Fruit fly (Drosophila melanogaster) whole organism, embryonic: Measurements from ENCODE around the gene ATPsynD.

Experiments used
- Ada2b ChIP-seq: fragments of 200-800 bp; sonication (Bioruptor generic); IDR thresholded peaks from 2 replicates; pipeline ENCODE4 v1.3.6; 2022; ENCODE audit warnings: missing biosample characterization, missing genetic modification characterization
- Atf-2 ChIP-seq: fragments of 200-800 bp; sonication (Bioruptor generic); optimal IDR thresholded peaks from 2 replicates; lab custom pipeline; 2016; ENCODE audit warnings: missing biosample characterization, missing genetic modification characterization
- B-H2 ChIP-seq: fragments of 200-800 bp; sonication (Bioruptor generic); optimal IDR thresholded peaks from 2 replicates; lab custom pipeline; 2018; ENCODE audit warnings: missing biosample characterization, mild to moderate bottlenecking, missing genetic modification characterization
- BtbVII ChIP-seq: fragments of 200-800 bp; sonication (Bioruptor generic); optimal IDR thresholded peaks from 3 replicates; lab custom pipeline; 2017; ENCODE audit warnings: missing biosample characterization, mild to moderate bottlenecking, missing genetic modification characterization
- CG13287 ChIP-seq: fragments of 200-800 bp; sonication (Bioruptor generic); IDR thresholded peaks from 2 replicates; pipeline ENCODE4 v1.3.6; 2022; ENCODE audit warnings: missing biosample characterization, missing genetic modification characterization; ENCODE audit not compliant: partially characterized antibody
- CG13624 ChIP-seq: fragments of 200-800 bp; sonication (Bioruptor generic); optimal IDR thresholded peaks from 2 replicates; lab custom pipeline; 2016; ENCODE audit warnings: missing biosample characterization, missing genetic modification characterization
- CG14050 ChIP-seq: fragments of 200-800 bp; sonication (Bioruptor generic); IDR thresholded peaks from 3 replicates; pipeline ENCODE4 v1.3.6; 2022; ENCODE audit warnings: missing biosample characterization, missing genetic modification characterization
- CG17361 ChIP-seq: fragments of 200-800 bp; sonication (Bioruptor generic); IDR thresholded peaks from 3 replicates; pipeline ENCODE4 v1.3.6; 2022; ENCODE audit warnings: missing biosample characterization, missing genetic modification characterization
- CG17802 ChIP-seq: fragments of 200-800 bp; sonication (Bioruptor generic); optimal IDR thresholded peaks from 2 replicates; lab custom pipeline; 2018; ENCODE audit warnings: missing biosample characterization, mild to moderate bottlenecking, missing genetic modification characterization, moderate library complexity
- CG2116 ChIP-seq: fragments of 200-800 bp; sonication (Bioruptor generic); optimal IDR thresholded peaks from 3 replicates; lab custom pipeline; 2018; ENCODE audit warnings: missing biosample characterization, mild to moderate bottlenecking, missing genetic modification characterization
- CG31441 ChIP-seq: fragments of 200-800 bp; sonication (Bioruptor generic); IDR thresholded peaks from 2 replicates; pipeline ENCODE4 v1.3.6; 2022; ENCODE audit warnings: missing biosample characterization, missing genetic modification characterization
- CG32767 ChIP-seq: fragments of 200-800 bp; sonication (Bioruptor generic); IDR thresholded peaks from 2 replicates; pipeline ENCODE4 v1.3.6; 2022; ENCODE audit warnings: missing biosample characterization, missing genetic modification characterization
- CG34224 ChIP-seq: fragments of 200-800 bp; sonication (Bioruptor generic); IDR thresholded peaks from 3 replicates; pipeline ENCODE4 v1.3.6; 2022; ENCODE audit warnings: missing biosample characterization, missing genetic modification characterization; ENCODE audit not compliant: partially characterized antibody
- CG3847 ChIP-seq: fragments of 200-800 bp; sonication (Bioruptor generic); IDR thresholded peaks from 2 replicates; pipeline ENCODE4 v1.3.6; 2022; ENCODE audit warnings: missing biosample characterization, missing genetic modification characterization
- CG43689 ChIP-seq: fragments of 200-800 bp; sonication (Bioruptor generic); IDR thresholded peaks from 2 replicates; pipeline ENCODE4 v1.3.6; 2022; ENCODE audit warnings: missing biosample characterization, missing genetic modification characterization
- CG7271 ChIP-seq: fragments of 200-800 bp; sonication (Bioruptor generic); optimal IDR thresholded peaks from 2 replicates; lab custom pipeline; 2018; ENCODE audit warnings: missing biosample characterization, mild to moderate bottlenecking, missing genetic modification characterization, moderate library complexity
- CG9215 ChIP-seq: fragments of 200-800 bp; sonication (Bioruptor generic); IDR thresholded peaks from 2 replicates; pipeline ENCODE4 v1.3.6; 2022; ENCODE audit warnings: missing biosample characterization, missing genetic modification characterization
- CG9437 ChIP-seq: fragments of 200-800 bp; sonication (Bioruptor generic); optimal IDR thresholded peaks from 2 replicates; lab custom pipeline; 2018; ENCODE audit warnings: missing biosample characterization, mild to moderate bottlenecking, missing genetic modification characterization
- CG9727 ChIP-seq: fragments of 200-800 bp; sonication (Bioruptor generic); optimal IDR thresholded peaks from 3 replicates; lab custom pipeline; 2017; ENCODE audit warnings: missing biosample characterization, mild to moderate bottlenecking, missing genetic modification characterization
- CG9797 ChIP-seq: fragments of 200-800 bp; sonication (Bioruptor generic); optimal IDR thresholded peaks from 3 replicates; lab custom pipeline; 2018; ENCODE audit warnings: missing biosample characterization, mild to moderate bottlenecking, missing genetic modification characterization
- Dad ChIP-seq: fragments of 200-800 bp; sonication (Bioruptor generic); optimal IDR thresholded peaks from 3 replicates; lab custom pipeline; 2016; ENCODE audit warnings: missing biosample characterization, missing genetic modification characterization
- Hey ChIP-seq: fragments of 200-800 bp; sonication (Bioruptor generic); optimal IDR thresholded peaks from 3 replicates; lab custom pipeline; 2018; ENCODE audit warnings: missing biosample characterization, mild to moderate bottlenecking, missing genetic modification characterization
- Med ChIP-seq: fragments of 200-800 bp; sonication (Bioruptor generic); peaks from one replicate; lab custom pipeline; 2016; ENCODE audit warnings: missing biosample characterization, missing genetic modification characterization, mild to moderate bottlenecking, inconsistent platforms, moderate library complexity
- PHDP ChIP-seq: fragments of 200-800 bp; sonication (Bioruptor generic); optimal IDR thresholded peaks from 3 replicates; lab custom pipeline; 2018; ENCODE audit warnings: missing biosample characterization, mild to moderate bottlenecking, missing genetic modification characterization, moderate library complexity
- Rfx ChIP-seq: fragments of 200-800 bp; sonication (Bioruptor generic); IDR thresholded peaks from 2 replicates; pipeline ENCODE4 v1.3.6; 2022; ENCODE audit warnings: missing biosample characterization, missing genetic modification characterization
- Rx ChIP-seq: fragments of 200-800 bp; sonication (Bioruptor generic); IDR thresholded peaks from 2 replicates; pipeline ENCODE4 v1.3.6; 2022; ENCODE audit warnings: missing biosample characterization, missing genetic modification characterization
- Scr ChIP-seq: fragments of 200-800 bp; sonication (Bioruptor generic); IDR thresholded peaks from 2 replicates; pipeline ENCODE4 v1.3.6; 2022; ENCODE audit warnings: missing biosample characterization, missing genetic modification characterization; ENCODE audit not compliant: partially characterized antibody
- br ChIP-seq: fragments of >200 bp; optimal IDR thresholded peaks from 2 replicates; lab custom pipeline; 2017
- bsh ChIP-seq, 2 experiments: fragments of 200-800 bp; sonication (Bioruptor generic); optimal IDR thresholded peaks; 2 replicates each; lab custom pipeline; 2017 to 2018; ENCODE audit warnings: mild to moderate bottlenecking in 2 of 2, missing biosample characterization in 2 of 2, missing genetic modification characterization in 2 of 2, moderate library complexity in 1 of 2
- corto ChIP-seq: fragments of 200-800 bp; sonication (Bioruptor generic); optimal IDR thresholded peaks from 2 replicates; lab custom pipeline; 2016; ENCODE audit warnings: missing biosample characterization, mild to moderate bottlenecking, missing genetic modification characterization, moderate library complexity
- dm ChIP-seq: fragments of 200-800 bp; sonication (Bioruptor generic); optimal IDR thresholded peaks from 3 replicates; lab custom pipeline; 2016; ENCODE audit warnings: missing biosample characterization, missing genetic modification characterization
- dpn ChIP-seq, 2 experiments: fragments of 200-800 bp; sonication (Bioruptor generic); optimal IDR thresholded peaks; 3 replicates each; lab custom pipeline; 2016; ENCODE audit warnings: missing biosample characterization in 2 of 2, missing genetic modification characterization in 2 of 2
- grn ChIP-seq: fragments of 200-800 bp; sonication (Bioruptor generic); optimal IDR thresholded peaks from 3 replicates; lab custom pipeline; 2017; ENCODE audit warnings: missing biosample characterization, missing genetic modification characterization
- hth ChIP-seq: fragments of >200 bp; optimal IDR thresholded peaks from 2 replicates; lab custom pipeline; 2017; ENCODE audit warnings: inconsistent platforms
- jumu ChIP-seq: fragments of 200-800 bp; sonication (Bioruptor generic); optimal IDR thresholded peaks from 3 replicates; lab custom pipeline; 2016; ENCODE audit warnings: missing biosample characterization, missing genetic modification characterization
- kay ChIP-seq: fragments of 200-800 bp; sonication (Bioruptor generic); optimal IDR thresholded peaks from 2 replicates; lab custom pipeline; 2016; ENCODE audit warnings: missing biosample characterization, missing genetic modification characterization
- kni ChIP-seq: fragments of 200-800 bp; sonication (Bioruptor generic); optimal IDR thresholded peaks from 3 replicates; lab custom pipeline; 2017; ENCODE audit warnings: mild to moderate bottlenecking, missing biosample characterization, missing genetic modification reagents, missing genetic modification characterization
- lab ChIP-seq: fragments of 200-800 bp; sonication (Bioruptor generic); optimal IDR thresholded peaks from 3 replicates; lab custom pipeline; 2017; ENCODE audit warnings: missing biosample characterization, missing genetic modification characterization, mild to moderate bottlenecking, moderate library complexity, missing genetic modification reagents
- lmd ChIP-seq: fragments of 200-800 bp; sonication (Bioruptor generic); IDR thresholded peaks from 2 replicates; pipeline ENCODE4 v1.3.6; 2022; ENCODE audit warnings: missing biosample characterization, missing genetic modification characterization
- prd ChIP-seq, 3 experiments: fragments of >200 bp in 2 of 3; fragments of 200-800 bp in 1 of 3; sonication (Bioruptor generic) in 1 of 3; optimal IDR thresholded peaks in 2 of 3; IDR thresholded peaks in 1 of 3; 2 replicates in 2 of 3; 3 replicates in 1 of 3; pipeline versions ENCODE4 v1.3.6 to Lab custom; 2017 to 2022; ENCODE audit warnings: missing biosample characterization in 1 of 3, missing genetic modification characterization in 1 of 3
- repo ChIP-seq: fragments of 200-800 bp; sonication (Bioruptor generic); optimal IDR thresholded peaks from 2 replicates; lab custom pipeline; 2016; ENCODE audit warnings: missing biosample characterization, missing genetic modification characterization
- slbo ChIP-seq: fragments of 200-800 bp; sonication (Bioruptor generic); IDR thresholded peaks from 2 replicates; pipeline ENCODE4 v1.3.6; 2022; ENCODE audit warnings: missing biosample characterization, missing genetic modification characterization
- tap ChIP-seq: fragments of 200-800 bp; optimal IDR thresholded peaks from 3 replicates; lab custom pipeline; 2019; ENCODE audit warnings: missing biosample characterization, mild to moderate bottlenecking, missing genetic modification characterization, moderate library complexity
- tup ChIP-seq: fragments of 200-800 bp; sonication (Bioruptor generic); optimal IDR thresholded peaks from 2 replicates; lab custom pipeline; 2016; ENCODE audit warnings: missing biosample characterization, mild to moderate bottlenecking, missing genetic modification characterization, moderate library complexity
- twi ChIP-seq: fragments of 200-800 bp; optimal IDR thresholded peaks from 2 replicates; lab custom pipeline; 2019; ENCODE audit warnings: missing biosample characterization, mild to moderate bottlenecking, missing genetic modification characterization, moderate library complexity
- tx ChIP-seq: fragments of 200-800 bp; sonication (Bioruptor generic); optimal IDR thresholded peaks from 2 replicates; lab custom pipeline; 2016; ENCODE audit warnings: missing biosample characterization, missing genetic modification characterization
- vfl ChIP-seq: fragments of 200-800 bp; sonication (Bioruptor generic); optimal IDR thresholded peaks from 2 replicates; lab custom pipeline; 2016; ENCODE audit warnings: missing biosample characterization, missing genetic modification characterization
- vvl ChIP-seq: fragments of 200-800 bp; sonication (Bioruptor generic); IDR thresholded peaks from 2 replicates; pipeline ENCODE4 v1.3.6; 2022; ENCODE audit warnings: missing biosample characterization, missing genetic modification characterization
- wor ChIP-seq: fragments of 200-800 bp; sonication (Bioruptor generic); IDR thresholded peaks from 2 replicates; pipeline ENCODE4 v1.3.6; 2022; ENCODE audit warnings: missing biosample characterization, missing genetic modification characterization
- z ChIP-seq: fragments of 200-800 bp; sonication (Bioruptor generic); IDR thresholded peaks from 3 replicates; pipeline ENCODE4 v1.3.6; 2022; ENCODE audit warnings: missing biosample characterization, missing genetic modification characterization
- zfh2 ChIP-seq: fragments of 200-800 bp; sonication (Bioruptor generic); optimal IDR thresholded peaks from 2 replicates; lab custom pipeline; 2016; ENCODE audit warnings: missing biosample characterization, missing genetic modification characterization

Gene ATPsynD

dm6 chr3R:19074207-19074606 is 20.6 kb upstream of the ATPsynD start (continued):
- TF ChIP-seq z (GFP tag; lab: Robert Waterston, UW) (no peak), CG9727 (GFP tag; lab: Kevin White, UChicago) (no peak), prd (optimal IDR thresholded peaks at IDR 0.05; lab: Kevin White, UChicago) (no peak), prd (GFP tag; IDR thresholded peaks at IDR 0.05; lab: Robert Waterston, UW) (peak; percentile 49; the same call in 1 of the 3 replicates), dm (GFP tag; lab: Kevin White, UChicago) (no peak), CG9797 (GFP tag; lab: Kevin White, UChicago) (no peak), Ada2b (no peak), jumu (GFP tag; lab: Kevin White, UChicago) (peak; percentile 15), CG32767 (no peak), hth (lab: Kevin White, UChicago) (no peak), CG9437 (no peak), kay (GFP tag; lab: Kevin White, UChicago) (no peak), kni (no peak), Med (GFP tag; lab: Kevin White, UChicago) (peak; percentile 80), tup (no peak), BtbVII (GFP tag; lab: Kevin White, UChicago) (no peak), CG7271 (tag; lab: Kevin White, UChicago) (no peak), wor (no peak), CG34224 (GFP tag; lab: Robert Waterston, UW) (no peak), lmd (no peak), Dad (GFP tag; lab: Kevin White, UChicago) (no peak), CG43689 (GFP tag; lab: Robert Waterston, UW) (no peak), tx (GFP tag; lab: Kevin White, UChicago) (no peak), vfl (no peak), B-H2 (GFP tag; lab: Kevin White, UChicago) (no peak), grn (GFP tag; lab: Kevin White, UChicago) (no peak), vvl (GFP tag; lab: Robert Waterston, UW) (peak; percentile 37), Hey (tag; lab: Kevin White, UChicago) (no peak), Rfx (GFP tag; lab: Robert Waterston, UW) (no peak), bsh (GFP tag; optimal IDR thresholded peaks at IDR 0.05; lab: Kevin White, UChicago) (peak; percentile 45 to 53), dpn (GFP tag; optimal IDR thresholded peaks at IDR 0.05; lab: Kevin White, UChicago) (no peak), zfh2 (GFP tag; lab: Kevin White, UChicago) (no peak), slbo (GFP tag; lab: Robert Waterston, UW) (peak; percentile 31; the same call in 1 of the 2 replicates), CG2116 (GFP tag; lab: Kevin White, UChicago) (no peak), CG3847 (GFP tag; lab: Robert Waterston, UW) (no peak), Rx (GFP tag; lab: Robert Waterston, UW) (peak; percentile 50; the same call in 1 of the 2 replicates), CG13287 (GFP tag; lab: Robert Waterston, UW) (no peak), Scr (GFP tag; lab: Robert Waterston, UW) (no peak), PHDP (tag; lab: Kevin White, UChicago) (no peak), corto (GFP tag; lab: Kevin White, UChicago) (no peak), lab (GFP tag; lab: Kevin White, UChicago) (no peak), br (lab: Kevin White, UChicago) (no peak), repo (GFP tag; lab: Kevin White, UChicago) (no peak), Atf-2 (no peak), CG17361 (no peak), twi (no peak), CG31441 (GFP tag; lab: Robert Waterston, UW) (no peak), tap (tag; lab: Kevin White, UChicago) (no peak), CG13624 (GFP tag; lab: Kevin White, UChicago) (no peak), CG17802 (no peak), CG9215 (GFP tag; lab: Robert Waterston, UW) (no peak), CG14050 (GFP tag; lab: Robert Waterston, UW) (no peak)
